Worm (Caenorhabditis elegans): ENCODE measurements around the gene srj-37.

Gene srj-37

ce11 chrV:679663-680062 is 41.2 kb downstream of the srj-37 start, which contains the start of gene srx-22:
Gene srx-22 (plus strand): TSS chrV:679963.
- TF ChIP-seq T22C8.4 (GFP tag; IDR thresholded peaks at IDR 0.05) (no peak), ref-1 (GFP tag; conservative IDR thresholded peaks at IDR 0.05) (no peak), tab-1 (GFP tag; IDR thresholded peaks at IDR 0.05) (no peak), med-1 (GFP tag; optimal IDR thresholded peaks at IDR 0.05; ENCODE audit: insufficient read depth) (no peak), ztf-23 (GFP tag; IDR thresholded peaks at IDR 0.05) (no peak), cog-1 (tag; optimal IDR thresholded peaks at IDR 0.05) (no peak), klf-2 (GFP tag; conservative IDR thresholded peaks at IDR 0.05) (no peak), flt-1 (GFP tag; IDR thresholded peaks at IDR 0.05) (no peak), ztf-29 (GFP tag; IDR thresholded peaks at IDR 0.05) (no peak)

DNA sequence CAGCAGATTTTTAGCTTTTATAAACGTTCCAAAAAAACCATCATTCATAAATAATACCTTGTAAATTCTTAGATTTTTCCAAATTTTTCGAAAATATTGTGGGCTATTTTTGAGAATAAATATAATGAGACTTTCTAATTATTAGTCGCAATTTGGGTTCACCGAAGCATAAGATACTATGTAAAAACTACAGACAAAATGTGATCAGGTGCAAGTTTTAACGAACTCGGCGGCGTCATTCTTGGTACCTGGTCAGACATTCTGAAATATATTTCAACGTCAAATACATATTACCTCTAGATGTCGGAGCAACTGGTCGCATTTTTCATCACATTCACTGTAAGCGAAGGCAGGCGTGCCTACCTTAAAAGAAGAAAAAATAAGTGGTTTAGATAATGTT is 43.6 kb downstream of the srj-37 start, which contains the start of gene srx-23:
TSS of gene srx-23 (plus strand) at position 301 of the 400 bp plus-strand sequence.
- TF ChIP-seq klf-2 (GFP tag; conservative IDR thresholded peaks at IDR 0.05): no peak
- no peak for TF ChIP-seq med-1 (GFP tag; optimal IDR thresholded peaks at IDR 0.05; ENCODE audit: insufficient read depth)
- TF ChIP-seq tab-1 (GFP tag; IDR thresholded peaks at IDR 0.05): no peak
- no peak for TF ChIP-seq ztf-23 (GFP tag; IDR thresholded peaks at IDR 0.05)

ce11 chrV:683858-684257 is 45.4 kb downstream of the srj-37 start, which contains the start of gene F31F4.1:
Gene F31F4.1 (plus strand): TSS chrV:684060.
- TF ChIP-seq cog-1 (tag; optimal IDR thresholded peaks at IDR 0.05): no peak
- no peak for TF ChIP-seq ztf-23 (GFP tag; IDR thresholded peaks at IDR 0.05)
- TF ChIP-seq tab-1 (GFP tag; IDR thresholded peaks at IDR 0.05): no peak
- no peak for TF ChIP-seq klf-2 (GFP tag; conservative IDR thresholded peaks at IDR 0.05)
- no peak for TF ChIP-seq T22C8.4 (GFP tag; IDR thresholded peaks at IDR 0.05)
- no peak for TF ChIP-seq med-1 (GFP tag; optimal IDR thresholded peaks at IDR 0.05; ENCODE audit: insufficient read depth)
- no peak for TF ChIP-seq ref-1 (GFP tag; conservative IDR thresholded peaks at IDR 0.05)
- TF ChIP-seq flt-1 (GFP tag; IDR thresholded peaks at IDR 0.05): no peak
- TF ChIP-seq ztf-29 (GFP tag; IDR thresholded peaks at IDR 0.05): no peak

ce11 chrV:687384-687783 is 49.0 kb downstream of the srj-37 start, which contains the start of gene H25P19.1:
Gene H25P19.1 (plus strand): TSS chrV:687684.
- TF ChIP-seq ztf-29 (GFP tag; IDR thresholded peaks at IDR 0.05) (no peak), med-1 (GFP tag; optimal IDR thresholded peaks at IDR 0.05; ENCODE audit: insufficient read depth) (no peak), klf-2 (GFP tag; conservative IDR thresholded peaks at IDR 0.05) (no peak), ztf-23 (GFP tag; IDR thresholded peaks at IDR 0.05) (no peak), tab-1 (GFP tag; IDR thresholded peaks at IDR 0.05) (no peak), flt-1 (GFP tag; IDR thresholded peaks at IDR 0.05) (no peak), ref-1 (GFP tag; conservative IDR thresholded peaks at IDR 0.05) (no peak), cog-1 (tag; optimal IDR thresholded peaks at IDR 0.05) (no peak), T22C8.4 (GFP tag; IDR thresholded peaks at IDR 0.05) (no peak)

Measured in whole organism, midembryonic.